Fruit fly (Drosophila melanogaster): ENCODE measurements around the gene CG4325.

CG4325 gene

dm6 chrX:2004114-2004513 lies 39.5 kb downstream of the CG4325 start (continued):
- no peak for TF ChIP-seq ems (GFP tag; optimal IDR thresholded peaks at IDR 0.05)
- TF ChIP-seq Xbp1 (GFP tag; optimal IDR thresholded peaks at IDR 0.05): no peak
- no peak for TF ChIP-seq Ada2b (GFP tag; IDR thresholded peaks at IDR 0.05)
- no peak for TF ChIP-seq CG3726 (GFP tag; IDR thresholded peaks at IDR 0.05)
- TF ChIP-seq sna (GFP tag; IDR thresholded peaks at IDR 0.05; ENCODE audit: partially characterized antibody): no peak
- TF ChIP-seq HLH3B (GFP tag; IDR thresholded peaks at IDR 0.05): no peak
- TF ChIP-seq CG7271 (tag; optimal IDR thresholded peaks at IDR 0.05): no peak
- no peak for TF ChIP-seq CG6254 (GFP tag; optimal IDR thresholded peaks at IDR 0.05)
- TF ChIP-seq nmo (GFP tag; optimal IDR thresholded peaks at IDR 0.05): no peak

dm6 chrX:2001057-2001456 lies 42.6 kb downstream of the CG4325 start:
- TF ChIP-seq Aef1 (GFP tag; IDR thresholded peaks at IDR 0.05) (no peak), Lpt (GFP tag; optimal IDR thresholded peaks at IDR 0.05) (no peak), CG8924 (tag; optimal IDR thresholded peaks at IDR 0.05) (no peak), CG2889 (GFP tag; IDR thresholded peaks at IDR 0.05) (no peak), pan (optimal IDR thresholded peaks at IDR 0.05) (no peak), pan (GFP tag; optimal IDR thresholded peaks at IDR 0.05 in 1 of 2, IDR thresholded peaks at IDR 0.05 in 1 of 2) (no peak), Med (GFP tag) (peak; percentile 38), CG12942 (GFP tag; optimal IDR thresholded peaks at IDR 0.05) (no peak), gro (GFP tag; optimal IDR thresholded peaks at IDR 0.05) (no peak), cato (GFP tag; optimal IDR thresholded peaks at IDR 0.05; ENCODE audit: borderline replicate concordance) (no peak), so (GFP tag; IDR thresholded peaks at IDR 0.05) (no peak), CG10274 (GFP tag; optimal IDR thresholded peaks at IDR 0.05) (no peak), Ets65A (GFP tag) (peak; percentile 52)

dm6 chrX:1995653-1996052 lies 48.0 kb downstream of the CG4325 start:
- TF ChIP-seq CG7271 (tag; optimal IDR thresholded peaks at IDR 0.05) (no peak), Atf3 (GFP tag; optimal IDR thresholded peaks at IDR 0.05) (no peak), rib (GFP tag; IDR thresholded peaks at IDR 0.05) (no peak), klu (GFP tag; IDR thresholded peaks at IDR 0.05) (no peak), sens (GFP tag) (peak; percentile 67), CG9727 (GFP tag; optimal IDR thresholded peaks at IDR 0.05) (no peak), chn (GFP tag; optimal IDR thresholded peaks at IDR 0.05) (no peak), CG1647 (GFP tag; optimal IDR thresholded peaks at IDR 0.05) (no peak), CG17802 (tag; optimal IDR thresholded peaks at IDR 0.05) (no peak), inv (GFP tag; IDR thresholded peaks at IDR 0.05; ENCODE audit: partially characterized antibody) (no peak), Hr39 (optimal IDR thresholded peaks at IDR 0.05) (peak; percentile 92), Dip3 (GFP tag; optimal IDR thresholded peaks at IDR 0.05) (no peak), sug (tag; optimal IDR thresholded peaks at IDR 0.05) (peak; percentile 71), cwo (GFP tag; optimal IDR thresholded peaks at IDR 0.05) (peak; percentile 48), Lpt (GFP tag; optimal IDR thresholded peaks at IDR 0.05) (no peak), lab (GFP tag; optimal IDR thresholded peaks at IDR 0.05) (peak; percentile 45), CG17385 (GFP tag; optimal IDR thresholded peaks at IDR 0.05) (no peak), CG16813 (GFP tag; IDR thresholded peaks at IDR 0.05; ENCODE audit: partially characterized antibody) (no peak), H15 (GFP tag; IDR thresholded peaks at IDR 0.05) (no peak), CG4328 (GFP tag; optimal IDR thresholded peaks at IDR 0.05) (no peak), grau (tag; optimal IDR thresholded peaks at IDR 0.05) (no peak), CG13296 (GFP tag; optimal IDR thresholded peaks at IDR 0.05) (no peak), sr (GFP tag; IDR thresholded peaks at IDR 0.05) (0 out of 3 replicates have a peak, but pooled peaks have one; percentile 23), B-H2 (GFP tag; optimal IDR thresholded peaks at IDR 0.05) (no peak), CG7987 (GFP tag; optimal IDR thresholded peaks at IDR 0.05) (no peak), btn (GFP tag; optimal IDR thresholded peaks at IDR 0.05) (no peak), chinmo (GFP tag; IDR thresholded peaks at IDR 0.05; ENCODE audit: partially characterized antibody) (peak; percentile 83; the same call in 3 of the 4 replicates), CG11695 (GFP tag; IDR thresholded peaks at IDR 0.05) (no peak), cas (GFP tag; IDR thresholded peaks at IDR 0.05) (no peak), CG4360 (GFP tag; IDR thresholded peaks at IDR 0.05) (no peak), az2 (GFP tag; optimal IDR thresholded peaks at IDR 0.05) (no peak)
